Fruit fly (Drosophila melanogaster): Measurements from ENCODE around the gene CG14315.

DNA sequence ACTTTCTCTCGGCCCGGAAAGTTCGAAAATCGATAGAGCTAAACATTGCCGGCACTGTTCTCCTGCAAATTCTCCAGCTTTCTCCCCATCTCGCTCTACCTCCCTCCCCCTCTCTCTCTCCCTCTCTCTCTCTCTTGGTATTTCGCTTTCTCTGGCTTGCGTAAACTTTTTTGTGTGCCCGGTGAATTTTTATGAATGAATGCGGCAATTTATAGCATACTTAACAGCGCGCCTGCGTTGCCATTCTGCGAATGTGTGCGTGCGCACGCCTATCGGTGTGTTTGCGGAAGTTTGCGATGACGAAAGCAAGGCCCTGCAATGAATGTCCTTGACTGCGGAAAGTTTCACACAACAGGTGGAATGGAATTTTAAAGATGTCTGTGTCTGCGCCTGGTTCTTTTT lies 46.8 kb upstream of the CG14315 start:
- no peak for TF ChIP-seq CG5204 (GFP tag; optimal IDR thresholded peaks at IDR 0.05)
- TF ChIP-seq toe (GFP tag; optimal IDR thresholded peaks at IDR 0.05) = no peak
- peak; percentile 81 for TF ChIP-seq cic (GFP tag; optimal IDR thresholded peaks at IDR 0.05)
- no peak for TF ChIP-seq CG14711 (tag; optimal IDR thresholded peaks at IDR 0.05)
- TF ChIP-seq kay (GFP tag; ENCODE audit: borderline replicate concordance) = no peak
- no peak for TF ChIP-seq CG7045 (GFP tag; optimal IDR thresholded peaks at IDR 0.05)
